Fruit fly (Drosophila melanogaster): Measurements from ENCODE around the gene Polr3C.

- TF ChIP-seq Pif1A (GFP tag; optimal IDR thresholded peaks at IDR 0.05) (no peak), CG17806 (tag; optimal IDR thresholded peaks at IDR 0.05) (no peak), EcR (GFP tag; optimal IDR thresholded peaks at IDR 0.05) (no peak), Snoo (tag; optimal IDR thresholded peaks at IDR 0.05) (no peak), CG13204 (GFP tag; optimal IDR thresholded peaks at IDR 0.05) (no peak), fd96Ca (GFP tag; IDR thresholded peaks at IDR 0.05) (no peak), CG8301 (tag; optimal IDR thresholded peaks at IDR 0.05) (no peak), Pif1B (GFP tag; optimal IDR thresholded peaks at IDR 0.05) (no peak), CG15710 (tag; optimal IDR thresholded peaks at IDR 0.05) (peak; percentile 9), CG14655 (GFP tag; optimal IDR thresholded peaks at IDR 0.05) (no peak), CG34367 (tag; optimal IDR thresholded peaks at IDR 0.05) (no peak), D1 (tag; optimal IDR thresholded peaks at IDR 0.05) (no peak), rn (GFP tag; IDR thresholded peaks at IDR 0.05) (no peak)
These were observed 29.2 kb upstream of the Polr3C start, which contains the start of gene Prosalpha2 for dm6 chr3R:12431030-12431489.

Data from whole organism, pupa.